Fruit fly (Drosophila melanogaster) whole organism, adult: ENCODE measurements around the gene CG14106.

Experiments used
- CG12768 ChIP-seq: fragments of 200-800 bp; sonication (Bioruptor generic); optimal IDR thresholded peaks from 2 replicates; lab custom pipeline; 2017; ENCODE audit warnings: missing biosample characterization, missing genetic modification characterization, mild to moderate bottlenecking, moderate library complexity, missing genetic modification reagents
- CG7101 ChIP-seq: fragments of 200-800 bp; sonication (Bioruptor generic); optimal IDR thresholded peaks from 2 replicates; lab custom pipeline; 2018; ENCODE audit warnings: missing biosample characterization, mild to moderate bottlenecking, missing genetic modification characterization, moderate library complexity
- Crg-1 ChIP-seq: fragments of 200-800 bp; sonication (Bioruptor generic); optimal IDR thresholded peaks from 2 replicates; lab custom pipeline; 2016; ENCODE audit warnings: missing biosample characterization, missing genetic modification characterization
- ovo ChIP-seq: fragments of 200-800 bp; sonication (Bioruptor generic); optimal IDR thresholded peaks from 2 replicates; lab custom pipeline; 2016; ENCODE audit warnings: missing biosample characterization, missing genetic modification characterization
- tj ChIP-seq: fragments of 200-800 bp; sonication (Bioruptor generic); optimal IDR thresholded peaks from 3 replicates; lab custom pipeline; 2017; ENCODE audit warnings: missing biosample characterization, mild to moderate bottlenecking, missing genetic modification characterization, moderate library complexity

dm6 chr3L:13403141-13403867, 22.2 kb downstream of the CG14106 start:
- no peak for TF ChIP-seq ovo (GFP tag; lab: Kevin White, UChicago)
- no peak for TF ChIP-seq Crg-1 (GFP tag; lab: Kevin White, UChicago)
- TF ChIP-seq tj = no peak
- TF ChIP-seq CG7101 (tag; lab: Kevin White, UChicago) = no peak
- no peak for TF ChIP-seq CG12768 (GFP tag; lab: Kevin White, UChicago)
